Worm (Caenorhabditis elegans): ENCODE results near the gene rpl-26.

The rpl-26 gene

ce11 chrII:8630088-8630487, 27.5 kb downstream of the rpl-26 start, which contains the start of gene T22C8.6:
T22C8.6 (minus strand) TSS chrII:8630281.
- TF ChIP-seq pat-9 (tag; optimal IDR thresholded peaks at IDR 0.05) = no peak
- no peak for TF ChIP-seq ets-4 (tag; optimal IDR thresholded peaks at IDR 0.05)
- TF ChIP-seq ceh-31 (tag; optimal IDR thresholded peaks at IDR 0.05) = no peak
- no peak for TF ChIP-seq unc-3 (GFP tag; conservative IDR thresholded peaks at IDR 0.05)
- no peak for TF ChIP-seq unc-3 (tag; optimal IDR thresholded peaks at IDR 0.05)
- TF ChIP-seq F13H6.1 (tag; optimal IDR thresholded peaks at IDR 0.05) = no peak

ce11 chrII:8631766-8632165, 29.2 kb downstream of the rpl-26 start:
- TF ChIP-seq ttx-3 (tag; optimal IDR thresholded peaks at IDR 0.05) = no peak
- TF ChIP-seq lim-6 (tag; optimal IDR thresholded peaks at IDR 0.05) = no peak
- TF ChIP-seq sdc-2 (tag; optimal IDR thresholded peaks at IDR 0.05) = no peak
- TF ChIP-seq ets-4 (tag; optimal IDR thresholded peaks at IDR 0.05) = no peak
- TF ChIP-seq nhr-232 (tag; optimal IDR thresholded peaks at IDR 0.05) = no peak
- no peak for TF ChIP-seq pqm-1 (tag; optimal IDR thresholded peaks at IDR 0.05)
- TF ChIP-seq dmd-4 (tag; optimal IDR thresholded peaks at IDR 0.05; ENCODE audit: borderline replicate concordance) = no peak
- no peak for TF ChIP-seq pros-1 (tag; optimal IDR thresholded peaks at IDR 0.05)
- TF ChIP-seq eyg-1 (tag; optimal IDR thresholded peaks at IDR 0.05) = no peak
- TF ChIP-seq hlh-6 (tag; optimal IDR thresholded peaks at IDR 0.05) = no peak
- TF ChIP-seq Y22D7AL.16 (tag; optimal IDR thresholded peaks at IDR 0.05) = no peak
- no peak for TF ChIP-seq odd-2 (tag; optimal IDR thresholded peaks at IDR 0.05)
- TF ChIP-seq pag-3 (tag; optimal IDR thresholded peaks at IDR 0.05; ENCODE audit: borderline replicate concordance) = no peak
- TF ChIP-seq hlh-15 (tag; optimal IDR thresholded peaks at IDR 0.05) = no peak
- no peak for TF ChIP-seq ceh-22 (tag; optimal IDR thresholded peaks at IDR 0.05)

DNA sequence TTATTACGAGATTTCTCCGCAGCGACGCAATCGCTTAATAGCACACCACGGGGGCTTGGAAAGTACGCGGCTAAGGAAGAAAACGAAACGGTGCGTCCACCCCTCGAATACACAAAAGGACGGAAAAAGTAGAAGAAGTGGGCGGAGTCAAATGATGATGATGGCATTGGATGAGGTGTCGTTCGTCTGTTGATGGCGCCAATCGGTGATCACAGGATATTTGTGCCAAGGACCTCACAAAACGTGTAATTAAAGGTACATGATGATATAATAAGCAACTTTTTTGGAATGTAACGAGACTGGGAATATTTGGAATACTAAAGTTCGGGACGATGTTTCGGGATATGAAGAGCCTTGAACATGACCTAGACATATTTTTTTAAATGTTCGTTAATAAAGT, 31.8 kb downstream of the rpl-26 start, which contains the start of gene cutl-12:
TSS of gene cutl-12 (minus strand) at position 101 of the 400 bp plus-strand sequence.
- no peak for TF ChIP-seq dmd-4 (tag; optimal IDR thresholded peaks at IDR 0.05; ENCODE audit: borderline replicate concordance)
- no peak for TF ChIP-seq tbx-7 (tag; optimal IDR thresholded peaks at IDR 0.05)
- TF ChIP-seq C38D4.7 (GFP tag; optimal IDR thresholded peaks at IDR 0.05) = no peak
- no peak for TF ChIP-seq sox-4 (tag; optimal IDR thresholded peaks at IDR 0.05)
- no peak for TF ChIP-seq npax-4 (tag; optimal IDR thresholded peaks at IDR 0.05)
- no peak for TF ChIP-seq hlh-15 (tag; optimal IDR thresholded peaks at IDR 0.05)
- no peak for TF ChIP-seq ahr-1 (tag; optimal IDR thresholded peaks at IDR 0.05)
- TF ChIP-seq ref-2 (tag; optimal IDR thresholded peaks at IDR 0.05) = no peak
- TF ChIP-seq nhr-232 (tag; optimal IDR thresholded peaks at IDR 0.05) = no peak
- TF ChIP-seq che-1 (tag; optimal IDR thresholded peaks at IDR 0.05) = no peak
- no peak for TF ChIP-seq mec-3 (tag; optimal IDR thresholded peaks at IDR 0.05; ENCODE audit: borderline replicate concordance)
- TF ChIP-seq pha-2 (tag; optimal IDR thresholded peaks at IDR 0.05) = no peak
- no peak for TF ChIP-seq ceh-30 (tag; optimal IDR thresholded peaks at IDR 0.05)
- no peak for TF ChIP-seq nfya-1 (tag; optimal IDR thresholded peaks at IDR 0.05)
- no peak for TF ChIP-seq dve-1 (tag; optimal IDR thresholded peaks at IDR 0.05)
- no peak for TF ChIP-seq ceh-6 (GFP tag; optimal IDR thresholded peaks at IDR 0.05)
- TF ChIP-seq ceh-31 (tag; optimal IDR thresholded peaks at IDR 0.05) = no peak
- TF ChIP-seq ceh-19 (GFP tag; optimal IDR thresholded peaks at IDR 0.05) = no peak

DNA sequence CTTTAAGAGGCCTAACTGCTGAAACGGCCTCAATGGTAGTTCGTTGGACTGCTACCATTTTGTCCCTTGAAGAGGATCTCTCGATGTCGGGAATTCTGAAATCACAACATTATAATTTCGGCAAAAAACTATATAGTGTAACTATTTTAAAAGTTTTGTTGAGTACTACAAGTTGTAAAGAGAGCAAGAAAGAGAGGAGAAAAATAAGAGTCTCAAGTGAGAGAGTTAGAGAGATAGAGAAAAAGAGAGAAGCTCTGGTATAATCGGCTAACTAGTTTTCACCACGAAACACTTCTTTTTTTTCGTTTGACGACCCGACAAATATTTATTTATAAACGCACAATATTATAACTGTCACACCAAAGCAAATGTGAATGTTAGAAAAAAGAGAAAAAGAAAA, 35.0 kb downstream of the rpl-26 start, which contains the start of gene vab-9:
TSS of gene vab-9 (minus strand) at position 101 of the 400 bp plus-strand sequence.
- TF ChIP-seq ceh-31 (tag; optimal IDR thresholded peaks at IDR 0.05) (no peak), nhr-232 (tag; optimal IDR thresholded peaks at IDR 0.05) (no peak), lin-11 (tag; optimal IDR thresholded peaks at IDR 0.05) (no peak), unc-55 (GFP tag; optimal IDR thresholded peaks at IDR 0.05) (no peak), ztf-16 (tag; optimal IDR thresholded peaks at IDR 0.05) (no peak), hlh-6 (tag; optimal IDR thresholded peaks at IDR 0.05) (no peak)
